Fruit fly (Drosophila melanogaster) whole organism, wandering third instar larva: ENCODE measurements around the gene CG1213.

ENCODE experiments used
- CG32264 ChIP-seq: fragments of 200-800 bp; sonication (Bioruptor generic); optimal IDR thresholded peaks from 2 replicates; lab custom pipeline; 2016; ENCODE audit warnings: missing biosample characterization, missing genetic modification characterization
- CG9705 ChIP-seq: fragments of 200-800 bp; sonication (Bioruptor generic); optimal IDR thresholded peaks from 2 replicates; lab custom pipeline; 2018; ENCODE audit warnings: missing biosample characterization, mild to moderate bottlenecking, missing genetic modification characterization
- Dfd ChIP-seq: fragments of >200 bp; optimal IDR thresholded peaks from 2 replicates; lab custom pipeline; 2017; ENCODE audit warnings: missing biosample characterization, missing genetic modification characterization
- HLH106 ChIP-seq: fragments of 200-800 bp; optimal IDR thresholded peaks from 3 replicates; lab custom pipeline; 2019; ENCODE audit warnings: missing biosample characterization, mild to moderate bottlenecking, missing genetic modification characterization, moderate library complexity
- Hr78 ChIP-seq: fragments of >200 bp; optimal IDR thresholded peaks from 2 replicates; lab custom pipeline; 2017; ENCODE audit warnings: missing biosample characterization, missing genetic modification characterization
- Rel ChIP-seq, 2 experiments: fragments of 200-800 bp; sonication (Bioruptor generic) in 1 of 2; optimal IDR thresholded peaks; 2 replicates in 1 of 2; 3 replicates in 1 of 2; lab custom pipeline; 2016 to 2019; ENCODE audit warnings: mild to moderate bottlenecking in 2 of 2, missing biosample characterization in 2 of 2, missing genetic modification characterization in 2 of 2, moderate library complexity in 1 of 2
- Vsx2 ChIP-seq: fragments of 200-300, 225-300 bp; sonication (Bioruptor generic); optimal IDR thresholded peaks from 2 replicates; lab custom pipeline; 2018; ENCODE audit warnings: missing biosample characterization, missing genetic modification characterization; ENCODE audit not compliant: partially characterized antibody
- brk ChIP-seq: fragments of 200-800 bp; sonication (Bioruptor generic); optimal IDR thresholded peaks from 2 replicates; lab custom pipeline; 2016; ENCODE audit warnings: missing biosample characterization, mild to moderate bottlenecking, missing genetic modification characterization
- fru ChIP-seq: fragments of 200-800 bp; sonication (Bioruptor generic); optimal IDR thresholded peaks from 3 replicates; lab custom pipeline; 2016; ENCODE audit warnings: missing biosample characterization, mild to moderate bottlenecking, missing genetic modification characterization
- jim ChIP-seq: fragments of 175-275, 200-325 bp; sonication (Bioruptor generic); optimal IDR thresholded peaks from 2 replicates; lab custom pipeline; 2016; ENCODE audit warnings: missing biosample characterization, mild to moderate bottlenecking, missing genetic modification characterization
- psq ChIP-seq: fragments of 200-800 bp; sonication (Bioruptor generic); optimal IDR thresholded peaks from 3 replicates; lab custom pipeline; 2017; ENCODE audit warnings: missing biosample characterization, mild to moderate bottlenecking, missing genetic modification characterization, moderate library complexity

DNA sequence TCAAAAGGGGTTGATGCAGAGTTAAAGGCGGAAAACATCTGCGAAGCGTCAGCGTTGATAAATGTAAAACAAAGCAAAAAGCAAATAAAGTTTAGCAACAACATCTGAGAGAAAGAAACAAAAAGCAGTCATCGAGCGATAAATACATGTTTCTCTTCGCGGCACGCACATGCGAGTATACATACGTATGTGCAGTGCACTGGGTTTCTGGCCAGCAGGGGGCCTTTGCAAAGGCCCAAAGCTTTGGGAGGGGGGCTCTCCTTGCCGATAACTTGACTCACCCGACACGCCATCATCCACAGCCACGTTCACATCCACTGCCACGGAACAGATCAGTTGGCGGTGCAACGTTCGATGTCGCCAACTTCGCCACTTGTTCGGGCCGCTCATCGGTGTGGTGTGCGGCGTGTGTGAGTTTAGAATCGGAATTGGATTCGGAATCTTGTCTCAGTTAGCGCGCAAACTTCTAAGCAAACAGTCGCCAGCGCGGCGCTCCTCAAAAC is 27.8 kb upstream of the CG1213 start, which contains the start of gene CG42675:
- TF ChIP-seq Dfd (GFP tag; lab: Kevin White, UChicago) = no peak
- no peak for TF ChIP-seq Hr78
- no peak for TF ChIP-seq CG32264 (GFP tag; lab: Kevin White, UChicago)
- TF ChIP-seq Vsx2 (GFP tag; lab: Kevin White, UChicago) = no peak
- TF ChIP-seq psq (GFP tag; lab: Kevin White, UChicago) = no peak
- no peak for TF ChIP-seq brk (GFP tag; lab: Kevin White, UChicago)
- no peak for TF ChIP-seq Rel (GFP tag; optimal IDR thresholded peaks at IDR 0.05; lab: Kevin White, UChicago)
- TF ChIP-seq Rel (tag; optimal IDR thresholded peaks at IDR 0.05; lab: Kevin White, UChicago) = no peak
- TF ChIP-seq CG9705 (GFP tag; lab: Kevin White, UChicago) = no peak
- TF ChIP-seq fru = no peak
- no peak for TF ChIP-seq jim (GFP tag; lab: Kevin White, UChicago)
- TF ChIP-seq HLH106 (tag; lab: Kevin White, UChicago) = no peak
